Fruit fly (Drosophila melanogaster) whole organism, prepupa: ENCODE data around the gene CG5026.

Experiments used
- Blimp-1 ChIP-seq: fragments of 200-800 bp; sonication (Bioruptor generic); optimal IDR thresholded peaks from 3 replicates; lab custom pipeline; 2017; ENCODE audit warnings: missing biosample characterization, missing genetic modification characterization, mild to moderate bottlenecking, moderate library complexity, missing genetic modification reagents
- CG15336 ChIP-seq: fragments of 200-800 bp; sonication (Bioruptor generic); IDR thresholded peaks from 2 replicates; pipeline ENCODE4 v1.3.6; 2022; ENCODE audit warnings: missing biosample characterization, missing genetic modification characterization
- CG8319 ChIP-seq: fragments of 200-800 bp; sonication (Bioruptor generic); optimal IDR thresholded peaks from 3 replicates; lab custom pipeline; 2016; ENCODE audit warnings: missing biosample characterization, missing genetic modification characterization
- Gug ChIP-seq: fragments of 200-800 bp; sonication (Bioruptor generic); IDR thresholded peaks from 2 replicates; pipeline ENCODE4 v1.3.6; 2022; ENCODE audit warnings: missing biosample characterization, missing genetic modification characterization
- Lpt ChIP-seq: fragments of 200-800 bp; sonication (Bioruptor generic); optimal IDR thresholded peaks from 3 replicates; lab custom pipeline; 2016; ENCODE audit warnings: missing biosample characterization, missing genetic modification characterization
- Sox102F ChIP-seq: fragments of 200-800 bp; sonication (Bioruptor generic); optimal IDR thresholded peaks from 2 replicates; lab custom pipeline; 2016; ENCODE audit warnings: missing biosample characterization, mild to moderate bottlenecking, missing genetic modification characterization
- Sox15 ChIP-seq: fragments of 200-800 bp; sonication (Bioruptor generic); optimal IDR thresholded peaks from 3 replicates; lab custom pipeline; 2016; ENCODE audit warnings: missing biosample characterization, missing genetic modification characterization
- dac ChIP-seq: fragments of 200-800 bp; sonication (Bioruptor generic); optimal IDR thresholded peaks from 2 replicates; lab custom pipeline; 2017; ENCODE audit warnings: missing biosample characterization, mild to moderate bottlenecking, missing genetic modification characterization
- vri ChIP-seq: fragments of 200-800 bp; sonication (Bioruptor generic); optimal IDR thresholded peaks from 3 replicates; lab custom pipeline; 2016; ENCODE audit warnings: missing biosample characterization, mild to moderate bottlenecking, missing genetic modification characterization

DNA sequence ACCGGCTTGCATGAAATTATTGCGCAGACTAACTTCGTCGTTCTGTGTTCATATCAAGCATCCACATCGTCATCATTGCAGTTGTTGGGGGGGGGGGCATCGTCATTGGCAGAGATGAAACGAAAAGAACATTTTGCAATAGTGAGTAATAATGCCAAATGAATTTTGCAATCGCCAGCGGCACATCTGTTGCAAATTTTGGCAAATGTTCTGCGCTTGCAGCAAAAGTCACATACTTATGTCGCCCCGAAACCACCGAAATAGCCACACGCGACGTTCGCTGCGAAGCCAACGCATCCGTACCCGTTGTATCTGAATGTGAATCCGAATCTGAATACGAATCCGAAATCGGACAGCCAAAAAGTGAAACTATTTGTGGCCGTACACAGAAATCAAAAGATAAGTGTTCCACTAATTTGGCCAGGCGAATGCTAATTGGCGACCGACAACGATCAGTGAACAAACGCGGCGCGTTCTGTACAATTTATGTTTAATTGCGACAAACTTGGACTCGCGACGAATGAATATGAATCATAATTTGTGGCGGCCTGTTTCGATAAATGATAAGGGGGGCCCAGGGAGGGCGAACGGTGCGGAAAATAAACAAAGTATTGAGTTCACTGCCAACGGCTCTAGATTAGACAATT lies 20.4 kb upstream of the CG5026 start:
- TF ChIP-seq Gug (GFP tag; lab: Robert Waterston, UW) (no peak), vri (GFP tag; lab: Kevin White, UChicago) (no peak), Sox102F (GFP tag; lab: Kevin White, UChicago) (no peak), Sox15 (GFP tag; lab: Kevin White, UChicago) (no peak), Lpt (GFP tag; lab: Kevin White, UChicago) (no peak), CG15336 (GFP tag; lab: Robert Waterston, UW) (no peak), dac (GFP tag; lab: Kevin White, UChicago) (no peak), Blimp-1 (GFP tag; lab: Kevin White, UChicago) (no peak), CG8319 (GFP tag; lab: Kevin White, UChicago) (no peak)
